Fruit fly (Drosophila melanogaster): Measurements from ENCODE around the gene Srp72.

The Srp72 gene

DNA sequence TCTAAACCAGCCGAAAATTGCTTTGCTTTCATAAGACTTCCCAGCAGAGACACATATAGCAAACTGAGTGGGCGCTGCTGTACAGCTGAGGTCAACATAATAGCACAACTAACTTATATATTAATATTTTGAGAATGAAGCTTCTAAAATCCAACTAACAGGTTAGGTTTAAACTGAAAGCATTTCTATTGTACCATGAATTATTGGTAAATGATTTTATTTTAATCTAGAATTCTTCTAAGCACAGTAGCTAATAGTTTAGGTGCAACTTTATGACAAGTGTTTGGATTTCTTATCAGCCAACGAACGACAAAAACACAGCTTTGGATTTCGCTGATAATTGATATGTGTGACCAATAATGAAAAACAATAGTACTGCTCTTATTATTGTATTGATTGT, 33.5 kb upstream of the Srp72 start (continued):
- no peak for TF ChIP-seq CG14965 (GFP tag; optimal IDR thresholded peaks at IDR 0.05; ENCODE audit: borderline replicate concordance)
- peak; percentile 51 to 57 for TF ChIP-seq Pdp1 (GFP tag; optimal IDR thresholded peaks at IDR 0.05)
- TF ChIP-seq nmo (GFP tag; optimal IDR thresholded peaks at IDR 0.05) = peak; percentile 64
- no peak for TF ChIP-seq otp (GFP tag; IDR thresholded peaks at IDR 0.05)
- peak; percentile 43 for TF ChIP-seq Blimp-1 (GFP tag; optimal IDR thresholded peaks at IDR 0.05)
- no peak; the same call in 1 of the 2 replicates for TF ChIP-seq ro (GFP tag; IDR thresholded peaks at IDR 0.05)
- no peak for TF ChIP-seq CG3163 (GFP tag; optimal IDR thresholded peaks at IDR 0.05)
- no peak for TF ChIP-seq gfzf (GFP tag; optimal IDR thresholded peaks at IDR 0.05)
- peak; percentile 85 for TF ChIP-seq exex (tag; optimal IDR thresholded peaks at IDR 0.05)
- TF ChIP-seq CG12942 (GFP tag; optimal IDR thresholded peaks at IDR 0.05) = no peak
- peak; percentile 80 for TF ChIP-seq CG3281 (GFP tag; optimal IDR thresholded peaks at IDR 0.05)
- no peak for TF ChIP-seq Lim3 (GFP tag; IDR thresholded peaks at IDR 0.05)
- TF ChIP-seq bcd (GFP tag; optimal IDR thresholded peaks at IDR 0.05) = peak; percentile 68
- no peak for TF ChIP-seq Optix (GFP tag; IDR thresholded peaks at IDR 0.05)
- TF ChIP-seq CG9817 (tag; optimal IDR thresholded peaks at IDR 0.05) = no peak
- peak; percentile 46 for TF ChIP-seq kay (GFP tag; optimal IDR thresholded peaks at IDR 0.05)
- TF ChIP-seq Hmr (GFP tag; optimal IDR thresholded peaks at IDR 0.05) = peak; percentile 65
- peak; percentile 10 for TF ChIP-seq phol (tag; optimal IDR thresholded peaks at IDR 0.05)
- no peak for TF ChIP-seq CG6254 (GFP tag; optimal IDR thresholded peaks at IDR 0.05)
- no peak for TF ChIP-seq Lhr (GFP tag; optimal IDR thresholded peaks at IDR 0.05)
- peak; percentile 7 for TF ChIP-seq Myb (GFP tag; optimal IDR thresholded peaks at IDR 0.05)
- TF ChIP-seq CG12219 (GFP tag; optimal IDR thresholded peaks at IDR 0.05) = no peak
- TF ChIP-seq fd96Cb (tag; optimal IDR thresholded peaks at IDR 0.05) = no peak
- TF ChIP-seq tna (GFP tag; IDR thresholded peaks at IDR 0.05; ENCODE audit: partially characterized antibody) = no peak
- TF ChIP-seq kni (GFP tag; optimal IDR thresholded peaks at IDR 0.05) = no peak
- no peak for TF ChIP-seq Sry-β (GFP tag; optimal IDR thresholded peaks at IDR 0.05)
- no peak for TF ChIP-seq CG18011 (GFP tag; optimal IDR thresholded peaks at IDR 0.05)
- peak; percentile 36 for TF ChIP-seq lbe (GFP tag; optimal IDR thresholded peaks at IDR 0.05)
- TF ChIP-seq CG10209 (GFP tag; optimal IDR thresholded peaks at IDR 0.05) = no peak
- no peak for TF ChIP-seq CG8765 (GFP tag; IDR thresholded peaks at IDR 0.05)
- no peak for TF ChIP-seq CG18619 (GFP tag; optimal IDR thresholded peaks at IDR 0.05)
- no peak for TF ChIP-seq CG33213 (GFP tag; optimal IDR thresholded peaks at IDR 0.05)
- TF ChIP-seq grau (tag; optimal IDR thresholded peaks at IDR 0.05) = peak; percentile 36
- TF ChIP-seq sens-2 (GFP tag; IDR thresholded peaks at IDR 0.05) = peak; percentile 7; the same call in 1 of the 2 replicates
- peak; percentile 35 for TF ChIP-seq CG4820 (GFP tag; optimal IDR thresholded peaks at IDR 0.05)
- TF ChIP-seq CG11504 (tag; optimal IDR thresholded peaks at IDR 0.05) = peak; percentile 83
- peak; percentile 82 for TF ChIP-seq CG17361 (GFP tag; IDR thresholded peaks at IDR 0.05)
- no peak for TF ChIP-seq Sin3A (optimal IDR thresholded peaks at IDR 0.05)
- no peak for TF ChIP-seq nerfin-1 (tag; optimal IDR thresholded peaks at IDR 0.05)
- no peak for TF ChIP-seq CG5953 (GFP tag; IDR thresholded peaks at IDR 0.05)
- peak; percentile 49 for TF ChIP-seq Nf-YC (tag; optimal IDR thresholded peaks at IDR 0.05)
- no peak for TF ChIP-seq CG14710 (tag; optimal IDR thresholded peaks at IDR 0.05)
- peak; percentile 40 for TF ChIP-seq esg (GFP tag; conservative IDR thresholded peaks at IDR 0.05)
- TF ChIP-seq CG3847 (GFP tag; IDR thresholded peaks at IDR 0.05) = no peak
- TF ChIP-seq pum (GFP tag; optimal IDR thresholded peaks at IDR 0.05) = no peak
- TF ChIP-seq gt (GFP tag; IDR thresholded peaks at IDR 0.05) = no peak
- TF ChIP-seq Neu2 (GFP tag; optimal IDR thresholded peaks at IDR 0.05; ENCODE audit: borderline replicate concordance) = no peak
- TF ChIP-seq CG6689 (GFP tag; IDR thresholded peaks at IDR 0.05) = peak; percentile 48
- TF ChIP-seq yki (optimal IDR thresholded peaks at IDR 0.05) = no peak
- TF ChIP-seq CG1602 (GFP tag; optimal IDR thresholded peaks at IDR 0.05) = no peak
- TF ChIP-seq Hr78 (GFP tag; optimal IDR thresholded peaks at IDR 0.05) = peak in 1 of 2 experiments; percentile 24
